Fruit fly (Drosophila melanogaster) whole organism, embryonic: Measurements from ENCODE around the gene Sulf1.

Source experiments
- Blimp-1 ChIP-seq: fragments of 200-800 bp; sonication (Bioruptor generic); optimal IDR thresholded peaks from 3 replicates; lab custom pipeline; 2018; ENCODE audit warnings: missing biosample characterization, missing genetic modification characterization, mild to moderate bottlenecking, moderate library complexity, missing genetic modification reagents
- Bteb2 ChIP-seq: fragments of 200-800 bp; sonication (Bioruptor generic); optimal IDR thresholded peaks from 2 replicates; lab custom pipeline; 2016; ENCODE audit warnings: missing biosample characterization, missing genetic modification characterization
- CG10209 ChIP-seq: fragments of 200-800 bp; sonication (Bioruptor generic); optimal IDR thresholded peaks from 3 replicates; lab custom pipeline; 2017; ENCODE audit warnings: missing biosample characterization, mild to moderate bottlenecking, missing genetic modification characterization, missing genetic modification reagents
- CG10462 ChIP-seq: fragments of 200-800 bp; sonication (Bioruptor generic); optimal IDR thresholded peaks from 2 replicates; lab custom pipeline; 2016; ENCODE audit warnings: missing biosample characterization, missing genetic modification characterization
- CG10543 ChIP-seq: fragments of 200-800 bp; sonication (Bioruptor generic); optimal IDR thresholded peaks from 3 replicates; lab custom pipeline; 2017; ENCODE audit warnings: missing biosample characterization, mild to moderate bottlenecking, missing genetic modification characterization, moderate library complexity
- CG10979 ChIP-seq: fragments of 200-800 bp; sonication (Bioruptor generic); optimal IDR thresholded peaks from 2 replicates; lab custom pipeline; 2018; ENCODE audit warnings: missing biosample characterization, mild to moderate bottlenecking, missing genetic modification characterization, moderate library complexity
- CG12071 ChIP-seq: fragments of 200-800 bp; sonication (Bioruptor generic); optimal IDR thresholded peaks from 3 replicates; lab custom pipeline; 2018; ENCODE audit warnings: missing biosample characterization, mild to moderate bottlenecking, missing genetic modification characterization
- CG12155 ChIP-seq: fragments of 200-800 bp; sonication (Bioruptor generic); optimal IDR thresholded peaks from 3 replicates; lab custom pipeline; 2016; ENCODE audit warnings: missing biosample characterization, missing genetic modification characterization
- CG12769 ChIP-seq: fragments of 200-800 bp; sonication (Bioruptor generic); optimal IDR thresholded peaks from 2 replicates; lab custom pipeline; 2019; ENCODE audit warnings: missing biosample characterization, mild to moderate bottlenecking, missing genetic modification characterization, moderate library complexity
- CG13296 ChIP-seq: fragments of 200-800 bp; sonication (Bioruptor generic); optimal IDR thresholded peaks from 3 replicates; lab custom pipeline; 2018; ENCODE audit warnings: missing biosample characterization, mild to moderate bottlenecking, missing genetic modification characterization
- CG15696 ChIP-seq: fragments of 200-800 bp; sonication (Bioruptor generic); optimal IDR thresholded peaks from 2 replicates; lab custom pipeline; 2019; ENCODE audit warnings: missing biosample characterization, mild to moderate bottlenecking, missing genetic modification characterization, moderate library complexity
- CG17361 ChIP-seq: fragments of 200-800 bp; sonication (Bioruptor generic); IDR thresholded peaks from 3 replicates; pipeline ENCODE4 v1.3.6; 2022; ENCODE audit warnings: missing biosample characterization, missing genetic modification characterization
- CG17612 ChIP-seq: fragments of 200-800 bp; sonication (Bioruptor generic); IDR thresholded peaks from 2 replicates; pipeline ENCODE4 v1.3.6; 2022; ENCODE audit warnings: missing biosample characterization, missing genetic modification characterization
- CG18011 ChIP-seq: fragments of 200-800 bp; sonication (Bioruptor generic); optimal IDR thresholded peaks from 2 replicates; lab custom pipeline; 2017; ENCODE audit warnings: missing biosample characterization, missing genetic modification characterization, mild to moderate bottlenecking, moderate library complexity, missing genotype
- CG2875 ChIP-seq: fragments of 200-800 bp; sonication (Bioruptor generic); optimal IDR thresholded peaks from 2 replicates; lab custom pipeline; 2017; ENCODE audit warnings: missing biosample characterization, mild to moderate bottlenecking, missing genetic modification characterization, missing genetic modification reagents
- CG31388 ChIP-seq: fragments of 200-800 bp; sonication (Bioruptor generic); optimal IDR thresholded peaks from 2 replicates; lab custom pipeline; 2016; ENCODE audit warnings: missing biosample characterization, missing genetic modification characterization
- CG3995 ChIP-seq: fragments of 200-800 bp; sonication (Bioruptor generic); optimal IDR thresholded peaks from 3 replicates; lab custom pipeline; 2016; ENCODE audit warnings: missing biosample characterization, missing genetic modification characterization
- CG6683 ChIP-seq: fragments of 200-800 bp; sonication (Bioruptor generic); optimal IDR thresholded peaks from 2 replicates; lab custom pipeline; 2017; ENCODE audit warnings: missing biosample characterization, mild to moderate bottlenecking, missing genetic modification characterization, missing genetic modification reagents
- CG8924 ChIP-seq: fragments of 200-800 bp; optimal IDR thresholded peaks from 3 replicates; lab custom pipeline; 2019; ENCODE audit warnings: missing biosample characterization, mild to moderate bottlenecking, missing genetic modification characterization, moderate library complexity
- CTCF ChIP-seq: fragments of 200-800 bp; sonication (Bioruptor generic); optimal IDR thresholded peaks from 2 replicates; lab custom pipeline; 2017; ENCODE audit warnings: missing biosample characterization, mild to moderate bottlenecking, missing genetic modification characterization, moderate library complexity
- Chrac-16 ChIP-seq: fragments of 200-800 bp; sonication (Bioruptor generic); optimal IDR thresholded peaks from 3 replicates; lab custom pipeline; 2016; ENCODE audit warnings: missing biosample characterization, missing genetic modification characterization
- Dbx ChIP-seq: fragments of 200-800 bp; sonication (Bioruptor generic); IDR thresholded peaks from 3 replicates; pipeline ENCODE4 v1.3.6; 2022; ENCODE audit warnings: missing biosample characterization, missing genetic modification characterization
- Myb ChIP-seq: fragments of 200-800 bp; sonication (Bioruptor generic); optimal IDR thresholded peaks from 2 replicates; lab custom pipeline; 2016; ENCODE audit warnings: missing biosample characterization, missing genetic modification characterization
- Sin3A ChIP-seq: fragments of >200 bp; optimal IDR thresholded peaks from 2 replicates; lab custom pipeline; 2018
- Sry-δ ChIP-seq: fragments of 200-800 bp; sonication (Bioruptor generic); optimal IDR thresholded peaks from 2 replicates; lab custom pipeline; 2016; ENCODE audit warnings: missing biosample characterization, missing genetic modification characterization
- aop ChIP-seq: fragments of 200-800 bp; sonication (Bioruptor generic); IDR thresholded peaks from 2 replicates; pipeline ENCODE4 v1.3.6; 2022; ENCODE audit warnings: missing biosample characterization, missing genetic modification characterization
- ap ChIP-seq: fragments of 200-800 bp; sonication (Bioruptor generic); IDR thresholded peaks from 2 replicates; pipeline ENCODE4 v1.3.6; 2022; ENCODE audit warnings: missing biosample characterization, missing genetic modification characterization
- ara ChIP-seq: fragments of 200-800 bp; sonication (Bioruptor generic); IDR thresholded peaks from 2 replicates; pipeline ENCODE4 v1.3.6; 2022; ENCODE audit warnings: missing biosample characterization, missing genetic modification characterization
- ash1 ChIP-seq: fragments of 200-800 bp; sonication (Bioruptor generic); optimal IDR thresholded peaks from 2 replicates; lab custom pipeline; 2018; ENCODE audit warnings: missing biosample characterization, mild to moderate bottlenecking, missing genetic modification characterization
- br ChIP-seq: fragments of >200 bp; optimal IDR thresholded peaks from 2 replicates; lab custom pipeline; 2017
- cad ChIP-seq: fragments of >200 bp; optimal IDR thresholded peaks from 2 replicates; lab custom pipeline; 2017; ENCODE audit warnings: missing biosample characterization, missing genetic modification characterization
- en ChIP-seq: fragments of 200-800 bp; sonication (Bioruptor generic); optimal IDR thresholded peaks from 2 replicates; lab custom pipeline; 2016; ENCODE audit warnings: missing biosample characterization, missing genetic modification characterization
- gsb ChIP-seq: fragments of 200-800 bp; sonication (Bioruptor generic); IDR thresholded peaks from 2 replicates; pipeline ENCODE4 v1.3.6; 2022; ENCODE audit warnings: missing biosample characterization, missing genetic modification characterization
- h ChIP-seq: fragments of >200 bp; optimal IDR thresholded peaks from 2 replicates; lab custom pipeline; 2017
- insv ChIP-seq, 2 experiments: fragments of 200-800 bp; sonication (Bioruptor generic); optimal IDR thresholded peaks; 3 replicates each; lab custom pipeline; 2016 to 2018; ENCODE audit warnings: missing biosample characterization in 2 of 2, missing genetic modification characterization in 2 of 2
- inv ChIP-seq: fragments of 200-800 bp; sonication (Bioruptor generic); IDR thresholded peaks from 2 replicates; pipeline ENCODE4 v1.3.6; 2022; ENCODE audit warnings: missing biosample characterization, missing genetic modification characterization; ENCODE audit not compliant: partially characterized antibody
- lola ChIP-seq, 3 experiments: fragments of >200 bp in 2 of 3; fragments of 200-800 bp in 1 of 3; sonication (Bioruptor generic) in 1 of 3; optimal IDR thresholded peaks; 2 replicates each; lab custom pipeline; 2017 to 2019; ENCODE audit warnings: missing biosample characterization in 3 of 3, missing genetic modification characterization in 3 of 3, mild to moderate bottlenecking in 1 of 3, moderate library complexity in 1 of 3
- nerfin-1 ChIP-seq: fragments of 200-800 bp; sonication (Bioruptor generic); optimal IDR thresholded peaks from 3 replicates; lab custom pipeline; 2019; ENCODE audit warnings: missing biosample characterization, mild to moderate bottlenecking, missing genetic modification characterization, moderate library complexity
- odd ChIP-seq: fragments of 200-800 bp; sonication (Bioruptor generic); optimal IDR thresholded peaks from 2 replicates; lab custom pipeline; 2017; ENCODE audit warnings: missing biosample characterization, mild to moderate bottlenecking, missing genetic modification characterization
- pan ChIP-seq, 4 experiments: fragments of >200 bp in 3 of 4; fragments of 200-800 bp in 1 of 4; sonication (Bioruptor generic) in 1 of 4; optimal IDR thresholded peaks in 3 of 4; IDR thresholded peaks in 1 of 4; 2 replicates each; pipeline versions ENCODE4 v1.3.6 to Lab custom; 2017 to 2022; ENCODE audit warnings: missing biosample characterization in 2 of 4, missing genetic modification characterization in 2 of 4, mixed read lengths in 1 of 4
- phol ChIP-seq: fragments of 200-800 bp; sonication (Bioruptor generic); optimal IDR thresholded peaks from 3 replicates; lab custom pipeline; 2018; ENCODE audit warnings: missing biosample characterization, mild to moderate bottlenecking, missing genetic modification characterization, moderate library complexity
- pnt ChIP-seq: fragments of 200-800 bp; sonication (Bioruptor generic); optimal IDR thresholded peaks from 3 replicates; lab custom pipeline; 2016; ENCODE audit warnings: missing biosample characterization, missing genetic modification characterization
- pum ChIP-seq: fragments of 200-800 bp; sonication (Bioruptor generic); optimal IDR thresholded peaks from 2 replicates; lab custom pipeline; 2016; ENCODE audit warnings: missing biosample characterization, missing genetic modification characterization
- repo ChIP-seq: fragments of 200-800 bp; sonication (Bioruptor generic); optimal IDR thresholded peaks from 2 replicates; lab custom pipeline; 2016; ENCODE audit warnings: missing biosample characterization, missing genetic modification characterization
- sens ChIP-seq: fragments of 200-800 bp; sonication (Bioruptor generic); peaks from one replicate; lab custom pipeline; 2016; ENCODE audit warnings: missing biosample characterization, missing genetic modification characterization
- slbo ChIP-seq: fragments of 200-800 bp; sonication (Bioruptor generic); IDR thresholded peaks from 2 replicates; pipeline ENCODE4 v1.3.6; 2022; ENCODE audit warnings: missing biosample characterization, missing genetic modification characterization
- sqz ChIP-seq: fragments of 200-800 bp; sonication (Bioruptor generic); optimal IDR thresholded peaks from 3 replicates; lab custom pipeline; 2018; ENCODE audit warnings: missing biosample characterization, mild to moderate bottlenecking, missing genetic modification characterization
- trem ChIP-seq: fragments of 200-800 bp; optimal IDR thresholded peaks from 3 replicates; lab custom pipeline; 2019; ENCODE audit warnings: missing biosample characterization, mild to moderate bottlenecking, missing genetic modification characterization, moderate library complexity
- unpg ChIP-seq: fragments of 200-800 bp; sonication (Bioruptor generic); optimal IDR thresholded peaks from 3 replicates; lab custom pipeline; 2018; ENCODE audit warnings: missing biosample characterization, mild to moderate bottlenecking, missing genetic modification characterization, moderate library complexity
- usp ChIP-seq: fragments of >200 bp; optimal IDR thresholded peaks from 2 replicates; lab custom pipeline; 2017; ENCODE audit warnings: missing biosample characterization, missing genetic modification characterization
- zen ChIP-seq: fragments of 200-800 bp; sonication (Bioruptor generic); optimal IDR thresholded peaks from 3 replicates; lab custom pipeline; 2018; ENCODE audit warnings: missing biosample characterization, mild to moderate bottlenecking, missing genetic modification characterization, moderate library complexity

The Sulf1 gene

dm6 chr3R:16305185-16305989 is 34.0 kb downstream of the Sulf1 start, which contains the start of gene Zip89B (continued):
- TF ChIP-seq h (lab: Kevin White, UChicago): no peak
- TF ChIP-seq CG10462 (GFP tag; lab: Kevin White, UChicago): no peak
- no peak for TF ChIP-seq pnt (GFP tag; lab: Kevin White, UChicago)
- no peak for TF ChIP-seq ap
- no peak for TF ChIP-seq odd (GFP tag; lab: Kevin White, UChicago)
- peak; percentile 48 for TF ChIP-seq CG10543 (GFP tag; lab: Kevin White, UChicago)
- TF ChIP-seq slbo (GFP tag; lab: Robert Waterston, UW): no peak
- TF ChIP-seq lola (GFP tag; optimal IDR thresholded peaks at IDR 0.05; lab: Kevin White, UChicago): no peak
- peak; percentile 62 for TF ChIP-seq CG12769
- TF ChIP-seq cad (GFP tag; lab: Kevin White, UChicago): no peak
- TF ChIP-seq CG18011 (GFP tag; lab: Kevin White, UChicago): no peak
- TF ChIP-seq pan (optimal IDR thresholded peaks at IDR 0.05; lab: Kevin White, UChicago): no peak
- TF ChIP-seq pan (GFP tag; optimal IDR thresholded peaks at IDR 0.05 in 1 of 2, IDR thresholded peaks at IDR 0.05 in 1 of 2): no peak
- peak; percentile 61 for TF ChIP-seq CG3995 (GFP tag; lab: Kevin White, UChicago)
- TF ChIP-seq Dbx (GFP tag; lab: Robert Waterston, UW): no peak; the same call in 2 of the 3 replicates
- no peak for TF ChIP-seq CG6683 (GFP tag; lab: Kevin White, UChicago)
- TF ChIP-seq aop: no peak
- no peak for TF ChIP-seq CG10979 (tag; lab: Kevin White, UChicago)
- peak; percentile 61 for TF ChIP-seq Myb (GFP tag; lab: Kevin White, UChicago)
- no peak for TF ChIP-seq CG31388 (GFP tag; lab: Kevin White, UChicago)
- no peak for TF ChIP-seq zen (tag; lab: Kevin White, UChicago)
- no peak for TF ChIP-seq pum
- no peak for TF ChIP-seq inv (GFP tag; lab: Robert Waterston, UW)
- TF ChIP-seq repo: no peak
- no peak for TF ChIP-seq sqz (GFP tag; lab: Kevin White, UChicago)
- no peak for TF ChIP-seq nerfin-1 (tag; lab: Kevin White, UChicago)
- TF ChIP-seq Bteb2 (GFP tag; lab: Kevin White, UChicago): no peak
- no peak for TF ChIP-seq CG12071
- no peak for TF ChIP-seq Blimp-1
- TF ChIP-seq ash1 (GFP tag; lab: Kevin White, UChicago): no peak
- no peak for TF ChIP-seq Sry-δ
- TF ChIP-seq CG2875 (GFP tag; lab: Kevin White, UChicago): no peak
- TF ChIP-seq phol (tag; lab: Kevin White, UChicago): no peak
- no peak for TF ChIP-seq ara
- no peak for TF ChIP-seq usp (GFP tag; lab: Kevin White, UChicago)
- TF ChIP-seq sens (GFP tag; lab: Kevin White, UChicago): peak; percentile 20
- TF ChIP-seq en (GFP tag; lab: Kevin White, UChicago): no peak
- TF ChIP-seq gsb (GFP tag; lab: Robert Waterston, UW): no peak
- TF ChIP-seq CG12155 (GFP tag; lab: Kevin White, UChicago): no peak
- TF ChIP-seq CG15696 (tag; lab: Kevin White, UChicago): no peak
- TF ChIP-seq CG8924 (tag; lab: Kevin White, UChicago): no peak
- no peak for TF ChIP-seq Sin3A (lab: Kevin White, UChicago)
- no peak for TF ChIP-seq Chrac-16 (GFP tag; lab: Kevin White, UChicago)
- TF ChIP-seq CG13296 (GFP tag; lab: Kevin White, UChicago): no peak
- no peak for TF ChIP-seq unpg (GFP tag; lab: Kevin White, UChicago)
- TF ChIP-seq trem (tag; lab: Kevin White, UChicago): no peak
- no peak for TF ChIP-seq br
- TF ChIP-seq insv (GFP tag; optimal IDR thresholded peaks at IDR 0.05; lab: Kevin White, UChicago): no peak
- peak; percentile 84 for TF ChIP-seq CTCF
- no peak for TF ChIP-seq CG17361 (GFP tag; lab: Robert Waterston, UW)
- no peak for TF ChIP-seq CG10209 (GFP tag; lab: Kevin White, UChicago)
- no peak for TF ChIP-seq CG17612 (GFP tag; lab: Robert Waterston, UW)
